Fruit fly (Drosophila melanogaster) whole organism, embryonic: ENCODE data around the gene CG5500.
A peak's percentile ranks its signal among the peaks of the same experiment; 100 is the strongest.

Experiments
- CG1024 ChIP-seq: fragments of 200-800 bp; sonication (Bioruptor generic); IDR thresholded peaks from 2 replicates; pipeline ENCODE4 v1.3.6; 2022; ENCODE audit warnings: missing biosample characterization, missing genetic modification characterization
- CG10267 ChIP-seq: fragments of 200-800 bp; sonication (Bioruptor generic); optimal IDR thresholded peaks from 2 replicates; lab custom pipeline; 2018; ENCODE audit warnings: missing biosample characterization, mild to moderate bottlenecking, missing genetic modification characterization, moderate library complexity
- CG10979 ChIP-seq: fragments of 200-800 bp; sonication (Bioruptor generic); optimal IDR thresholded peaks from 2 replicates; lab custom pipeline; 2018; ENCODE audit warnings: missing biosample characterization, mild to moderate bottlenecking, missing genetic modification characterization, moderate library complexity
- CG11696 ChIP-seq: fragments of 200-800 bp; sonication (Bioruptor generic); IDR thresholded peaks from 2 replicates; pipeline ENCODE4 v1.3.6; 2022; ENCODE audit warnings: missing biosample characterization, missing genetic modification characterization
- CG12659 ChIP-seq: fragments of 200-800 bp; sonication (Bioruptor generic); optimal IDR thresholded peaks from 3 replicates; lab custom pipeline; 2017; ENCODE audit warnings: mild to moderate bottlenecking, missing biosample characterization, missing genetic modification reagents, missing genetic modification characterization
- CG13123 ChIP-seq: fragments of 200-800 bp; sonication (Bioruptor generic); optimal IDR thresholded peaks from 2 replicates; lab custom pipeline; 2016; ENCODE audit warnings: missing biosample characterization, missing genetic modification characterization
- CG16813 ChIP-seq: fragments of 200-800 bp; sonication (Bioruptor generic); IDR thresholded peaks from 3 replicates; pipeline ENCODE4 v1.3.6; 2022; ENCODE audit warnings: missing biosample characterization, missing genetic modification characterization; ENCODE audit not compliant: partially characterized antibody
- CG17912 ChIP-seq: fragments of 200-800 bp; sonication (Bioruptor generic); optimal IDR thresholded peaks from 2 replicates; lab custom pipeline; 2018; ENCODE audit warnings: missing biosample characterization, mild to moderate bottlenecking, missing genetic modification characterization
- CG2678 ChIP-seq: fragments of 200-800 bp; sonication (Bioruptor generic); optimal IDR thresholded peaks from 3 replicates; lab custom pipeline; 2019; ENCODE audit warnings: missing biosample characterization, mild to moderate bottlenecking, missing genetic modification characterization, moderate library complexity
- CG2875 ChIP-seq: fragments of 200-800 bp; sonication (Bioruptor generic); optimal IDR thresholded peaks from 2 replicates; lab custom pipeline; 2017; ENCODE audit warnings: missing biosample characterization, mild to moderate bottlenecking, missing genetic modification characterization, missing genetic modification reagents
- CG30020 ChIP-seq: fragments of 200-800 bp; optimal IDR thresholded peaks from 2 replicates; lab custom pipeline; 2019; ENCODE audit warnings: missing biosample characterization, mild to moderate bottlenecking, missing genetic modification characterization, moderate library complexity
- CG34422 ChIP-seq: fragments of 200-800 bp; sonication (Bioruptor generic); IDR thresholded peaks from 3 replicates; pipeline ENCODE4 v1.3.6; 2022; ENCODE audit warnings: missing biosample characterization, missing genetic modification characterization
- CG6654 ChIP-seq: fragments of 200-800 bp; sonication (Bioruptor generic); optimal IDR thresholded peaks from 2 replicates; lab custom pipeline; 2017; ENCODE audit warnings: missing biosample characterization, mild to moderate bottlenecking, missing genetic modification characterization
- CG6683 ChIP-seq: fragments of 200-800 bp; sonication (Bioruptor generic); optimal IDR thresholded peaks from 2 replicates; lab custom pipeline; 2017; ENCODE audit warnings: missing biosample characterization, mild to moderate bottlenecking, missing genetic modification characterization, missing genetic modification reagents
- CG6854 ChIP-seq: fragments of 200-800 bp; sonication (Bioruptor generic); optimal IDR thresholded peaks from 3 replicates; lab custom pipeline; 2017; ENCODE audit warnings: missing biosample characterization, mild to moderate bottlenecking, missing genetic modification characterization
- CTCF ChIP-seq: fragments of 200-800 bp; sonication (Bioruptor generic); optimal IDR thresholded peaks from 2 replicates; lab custom pipeline; 2017; ENCODE audit warnings: missing biosample characterization, mild to moderate bottlenecking, missing genetic modification characterization, moderate library complexity
- CoRest ChIP-seq: fragments of 200-800 bp; sonication (Bioruptor generic); optimal IDR thresholded peaks from 3 replicates; lab custom pipeline; 2018; ENCODE audit warnings: missing biosample characterization, mild to moderate bottlenecking, missing genetic modification characterization, moderate library complexity
- D19B ChIP-seq: fragments of 200-800 bp; sonication (Bioruptor generic); optimal IDR thresholded peaks from 2 replicates; lab custom pipeline; 2017; ENCODE audit warnings: missing biosample characterization, mild to moderate bottlenecking, missing genetic modification characterization
- Dek ChIP-seq: fragments of 200-800 bp; sonication (Bioruptor generic); optimal IDR thresholded peaks from 3 replicates; lab custom pipeline; 2019; ENCODE audit warnings: missing biosample characterization, mild to moderate bottlenecking, missing genetic modification characterization, moderate library complexity
- Dref ChIP-seq: fragments of 200-800 bp; sonication (Bioruptor generic); IDR thresholded peaks from 2 replicates; pipeline ENCODE4 v1.3.6; 2022; ENCODE audit warnings: missing biosample characterization, missing genetic modification characterization
- Elba2 ChIP-seq: fragments of 200-800 bp; sonication (Bioruptor generic); optimal IDR thresholded peaks from 3 replicates; lab custom pipeline; 2016; ENCODE audit warnings: missing biosample characterization, missing genetic modification characterization
- Fer2 ChIP-seq: fragments of 200-800 bp; sonication (Bioruptor generic); optimal IDR thresholded peaks from 2 replicates; lab custom pipeline; 2018; ENCODE audit warnings: missing biosample characterization, mild to moderate bottlenecking, missing genetic modification characterization, moderate library complexity
- Fer3 ChIP-seq: fragments of 200-800 bp; sonication (Bioruptor generic); optimal IDR thresholded peaks from 2 replicates; lab custom pipeline; 2018; ENCODE audit warnings: missing biosample characterization, mild to moderate bottlenecking, missing genetic modification characterization, moderate library complexity
- Gsc ChIP-seq: fragments of 200-800 bp; sonication (Bioruptor generic); IDR thresholded peaks from 2 replicates; pipeline ENCODE4 v1.3.6; 2022; ENCODE audit warnings: missing biosample characterization, missing genetic modification characterization
- H15 ChIP-seq: fragments of 200-800 bp; sonication (Bioruptor generic); IDR thresholded peaks from 3 replicates; pipeline ENCODE4 v1.3.6; 2022; ENCODE audit warnings: missing biosample characterization, missing genetic modification characterization
- HLH54F ChIP-seq: fragments of 200-800 bp; sonication (Bioruptor generic); optimal IDR thresholded peaks from 3 replicates; lab custom pipeline; 2016; ENCODE audit warnings: missing biosample characterization, missing genetic modification characterization
- Hmx ChIP-seq: fragments of 200-800 bp; sonication (Bioruptor generic); optimal IDR thresholded peaks from 2 replicates; lab custom pipeline; 2016; ENCODE audit warnings: missing biosample characterization, missing genetic modification characterization
- Jarid2 ChIP-seq: fragments of 200-800 bp; sonication (Bioruptor generic); optimal IDR thresholded peaks from 3 replicates; lab custom pipeline; 2017; ENCODE audit warnings: mild to moderate bottlenecking, missing biosample characterization, missing genetic modification reagents, missing genetic modification characterization
- Mes4 ChIP-seq: fragments of 200-800 bp; sonication (Bioruptor generic); optimal IDR thresholded peaks from 2 replicates; lab custom pipeline; 2016; ENCODE audit warnings: missing biosample characterization, missing genetic modification characterization
- NFAT ChIP-seq: fragments of 200-800 bp; sonication (Bioruptor generic); IDR thresholded peaks from 2 replicates; pipeline ENCODE4 v1.3.6; 2022; ENCODE audit warnings: missing biosample characterization, missing genetic modification characterization
- Nf-YC ChIP-seq: fragments of 200-800 bp; optimal IDR thresholded peaks from 3 replicates; lab custom pipeline; 2019; ENCODE audit warnings: missing biosample characterization, mild to moderate bottlenecking, missing genetic modification characterization, moderate library complexity
- Pdp1 ChIP-seq, 2 experiments: fragments of 200-800 bp; sonication (Bioruptor generic); optimal IDR thresholded peaks; 3 replicates each; lab custom pipeline; 2016; ENCODE audit warnings: missing biosample characterization in 2 of 2, missing genetic modification characterization in 2 of 2, mild to moderate bottlenecking in 1 of 2, moderate library complexity in 1 of 2
- Taf1 ChIP-seq: fragments of 200-800 bp; sonication (Bioruptor generic); IDR thresholded peaks from 2 replicates; pipeline ENCODE4 v1.3.6; 2022; ENCODE audit warnings: missing biosample characterization, missing genetic modification characterization
- YL-1 ChIP-seq: fragments of 200-800 bp; sonication (Bioruptor generic); optimal IDR thresholded peaks from 3 replicates; lab custom pipeline; 2017; ENCODE audit warnings: missing biosample characterization, mild to moderate bottlenecking, missing genetic modification characterization
- bab2 ChIP-seq: fragments of 200-800 bp; sonication (Bioruptor generic); optimal IDR thresholded peaks from 2 replicates; lab custom pipeline; 2016; ENCODE audit warnings: missing biosample characterization, missing genetic modification characterization
- cad ChIP-seq: fragments of >200 bp; optimal IDR thresholded peaks from 2 replicates; lab custom pipeline; 2017; ENCODE audit warnings: missing biosample characterization, missing genetic modification characterization
- chinmo ChIP-seq: fragments of 200-800 bp; sonication (Bioruptor generic); IDR thresholded peaks from 4 replicates; pipeline ENCODE4 v1.3.6; 2022; ENCODE audit warnings: missing biosample characterization, missing genetic modification characterization; ENCODE audit not compliant: partially characterized antibody
- dmrt99B ChIP-seq: fragments of 200-800 bp; sonication (Bioruptor generic); optimal IDR thresholded peaks from 2 replicates; lab custom pipeline; 2018; ENCODE audit warnings: missing biosample characterization, mild to moderate bottlenecking, missing genetic modification characterization, moderate library complexity
- grn ChIP-seq: fragments of 200-800 bp; sonication (Bioruptor generic); optimal IDR thresholded peaks from 3 replicates; lab custom pipeline; 2017; ENCODE audit warnings: missing biosample characterization, missing genetic modification characterization
- gt ChIP-seq: fragments of 200-800 bp; sonication (Bioruptor generic); IDR thresholded peaks from 2 replicates; pipeline ENCODE4 v1.3.6; 2022; ENCODE audit warnings: missing biosample characterization, missing genetic modification characterization
- inv ChIP-seq: fragments of 200-800 bp; sonication (Bioruptor generic); IDR thresholded peaks from 2 replicates; pipeline ENCODE4 v1.3.6; 2022; ENCODE audit warnings: missing biosample characterization, missing genetic modification characterization; ENCODE audit not compliant: partially characterized antibody
- jing ChIP-seq: fragments of 200-800 bp; sonication (Bioruptor generic); optimal IDR thresholded peaks from 2 replicates; lab custom pipeline; 2018; ENCODE audit warnings: missing biosample characterization, mild to moderate bottlenecking, missing genetic modification characterization
- mam ChIP-seq: fragments of 200-800 bp; sonication (Bioruptor generic); optimal IDR thresholded peaks from 3 replicates; lab custom pipeline; 2016; ENCODE audit warnings: missing biosample characterization, missing genetic modification characterization
- nau ChIP-seq: fragments of 200-800 bp; sonication (Bioruptor generic); optimal IDR thresholded peaks from 3 replicates; lab custom pipeline; 2017; ENCODE audit warnings: missing biosample characterization, mild to moderate bottlenecking, missing genetic modification characterization, missing genetic modification reagents
- run ChIP-seq: fragments of 200-800 bp; sonication (Bioruptor generic); optimal IDR thresholded peaks from 3 replicates; lab custom pipeline; 2018; ENCODE audit warnings: missing biosample characterization, mild to moderate bottlenecking, missing genetic modification characterization
- stc ChIP-seq: fragments of 200-800 bp; sonication (Bioruptor generic); IDR thresholded peaks from 2 replicates; pipeline ENCODE4 v1.3.6; 2022; ENCODE audit warnings: missing biosample characterization, missing genetic modification characterization
- tgo ChIP-seq: fragments of 200-800 bp; sonication (Bioruptor generic); IDR thresholded peaks from 3 replicates; pipeline ENCODE4 v1.3.6; 2022; ENCODE audit warnings: missing biosample characterization, missing genetic modification characterization
- tio ChIP-seq: fragments of 200-800 bp; sonication (Bioruptor generic); optimal IDR thresholded peaks from 2 replicates; lab custom pipeline; 2017; ENCODE audit warnings: missing biosample characterization, missing genetic modification characterization, inconsistent platforms
- toy ChIP-seq: fragments of 200-800 bp; sonication (Bioruptor generic); IDR thresholded peaks from 2 replicates; pipeline ENCODE4 v1.3.6; 2022; ENCODE audit warnings: missing biosample characterization, missing genetic modification characterization
- trem ChIP-seq: fragments of 200-800 bp; optimal IDR thresholded peaks from 3 replicates; lab custom pipeline; 2019; ENCODE audit warnings: missing biosample characterization, mild to moderate bottlenecking, missing genetic modification characterization, moderate library complexity
- tup ChIP-seq: fragments of 200-800 bp; sonication (Bioruptor generic); optimal IDR thresholded peaks from 2 replicates; lab custom pipeline; 2016; ENCODE audit warnings: missing biosample characterization, mild to moderate bottlenecking, missing genetic modification characterization, moderate library complexity
- yki ChIP-seq: fragments of >200 bp; optimal IDR thresholded peaks from 3 replicates; lab custom pipeline; 2018

The CG5500 gene

dm6 chr3R:26899982-26900381, 23.6 kb downstream of the CG5500 start (continued):
- TF ChIP-seq toy (GFP tag; lab: Robert Waterston, UW) (no peak), CG17912 (GFP tag; lab: Kevin White, UChicago) (no peak), chinmo (GFP tag; lab: Robert Waterston, UW) (no peak), run (tag; lab: Kevin White, UChicago) (no peak), H15 (GFP tag; lab: Robert Waterston, UW) (peak; percentile 48; the same call in 1 of the 3 replicates), CG6654 (GFP tag; lab: Kevin White, UChicago) (no peak), D19B (GFP tag; lab: Kevin White, UChicago) (peak; percentile 47), Fer2 (tag; lab: Kevin White, UChicago) (no peak), tup (GFP tag; lab: Kevin White, UChicago) (no peak), inv (no peak), CG10979 (tag; lab: Kevin White, UChicago) (peak; percentile 59), tio (GFP tag; lab: Kevin White, UChicago) (no peak), Jarid2 (GFP tag; lab: Kevin White, UChicago) (no peak), tgo (GFP tag; lab: Robert Waterston, UW) (peak; percentile 48; the same call in 2 of the 3 replicates), CG6683 (GFP tag; lab: Kevin White, UChicago) (no peak), grn (GFP tag; lab: Kevin White, UChicago) (no peak), CG13123 (peak; percentile 8), CG12659 (no peak), bab2 (GFP tag; lab: Kevin White, UChicago) (no peak), CTCF (GFP tag; lab: Kevin White, UChicago) (no peak), cad (GFP tag; lab: Kevin White, UChicago) (no peak), YL-1 (GFP tag; lab: Kevin White, UChicago) (no peak), HLH54F (GFP tag; lab: Kevin White, UChicago) (no peak), dmrt99B (tag; lab: Kevin White, UChicago) (peak; percentile 70), Fer3 (peak; percentile 6), trem (tag; lab: Kevin White, UChicago) (peak; percentile 11), NFAT (GFP tag; lab: Robert Waterston, UW) (no peak), jing (GFP tag; lab: Kevin White, UChicago) (peak; percentile 25), Taf1 (GFP tag; lab: Robert Waterston, UW) (no peak), CG11696 (GFP tag; lab: Robert Waterston, UW) (no peak), CG30020 (tag; lab: Kevin White, UChicago) (no peak), CG16813 (GFP tag; lab: Robert Waterston, UW) (no peak), gt (GFP tag; lab: Robert Waterston, UW) (no peak), Mes4 (GFP tag; lab: Kevin White, UChicago) (no peak), stc (GFP tag; lab: Robert Waterston, UW) (peak; percentile 57; the same call in 1 of the 2 replicates), Nf-YC (no peak), yki (no peak), Pdp1 (GFP tag; optimal IDR thresholded peaks at IDR 0.05; lab: Kevin White, UChicago) (no peak), Dek (tag; lab: Kevin White, UChicago) (no peak), CG2875 (peak; percentile 57), nau (GFP tag; lab: Kevin White, UChicago) (no peak), CG6854 (no peak), CG1024 (GFP tag; lab: Robert Waterston, UW) (no peak), CG2678 (peak; percentile 52), CG10267 (peak; percentile 28), Dref (no peak), Hmx (no peak), Gsc (GFP tag; lab: Robert Waterston, UW) (no peak), Elba2 (GFP tag; lab: Kevin White, UChicago) (no peak), CG34422 (GFP tag; lab: Robert Waterston, UW) (peak; percentile 13; the same call in 1 of the 3 replicates), CoRest (tag; lab: Kevin White, UChicago) (peak; percentile 28), mam (GFP tag; lab: Kevin White, UChicago) (no peak)
